Fruit fly (Drosophila melanogaster) whole organism, embryonic: Measurements from ENCODE around the gene CG13622.
A peak's percentile ranks its signal among the peaks of the same experiment; 100 is the strongest.

Source experiments
- Atf-2 ChIP-seq: fragments of 200-800 bp; sonication (Bioruptor generic); optimal IDR thresholded peaks from 2 replicates; lab custom pipeline; 2016; ENCODE audit warnings: missing biosample characterization, missing genetic modification characterization
- Bteb2 ChIP-seq: fragments of 200-800 bp; sonication (Bioruptor generic); optimal IDR thresholded peaks from 2 replicates; lab custom pipeline; 2016; ENCODE audit warnings: missing biosample characterization, missing genetic modification characterization
- CG10543 ChIP-seq: fragments of 200-800 bp; sonication (Bioruptor generic); optimal IDR thresholded peaks from 3 replicates; lab custom pipeline; 2017; ENCODE audit warnings: missing biosample characterization, mild to moderate bottlenecking, missing genetic modification characterization, moderate library complexity
- CG1529 ChIP-seq: fragments of 200-800 bp; sonication (Bioruptor generic); optimal IDR thresholded peaks from 3 replicates; lab custom pipeline; 2018; ENCODE audit warnings: missing biosample characterization, missing genetic modification characterization
- CG15601 ChIP-seq: fragments of 200-800 bp; sonication (Bioruptor generic); optimal IDR thresholded peaks from 3 replicates; lab custom pipeline; 2019; ENCODE audit warnings: missing biosample characterization, mild to moderate bottlenecking, missing genetic modification characterization, moderate library complexity
- CG1603 ChIP-seq: fragments of 200-800 bp; sonication (Bioruptor generic); optimal IDR thresholded peaks from 2 replicates; lab custom pipeline; 2019; ENCODE audit warnings: missing biosample characterization, mild to moderate bottlenecking, missing genetic modification characterization, moderate library complexity
- CG17328 ChIP-seq: fragments of 200-800 bp; sonication (Bioruptor generic); IDR thresholded peaks from 2 replicates; pipeline ENCODE4 v1.3.6; 2022; ENCODE audit warnings: missing biosample characterization, missing genetic modification characterization
- CG17385 ChIP-seq: fragments of 200-800 bp; sonication (Bioruptor generic); optimal IDR thresholded peaks from 3 replicates; lab custom pipeline; 2018; ENCODE audit warnings: missing biosample characterization, mild to moderate bottlenecking, missing genetic modification characterization
- CG30403 ChIP-seq: fragments of 200-800 bp; sonication (Bioruptor generic); optimal IDR thresholded peaks from 3 replicates; lab custom pipeline; 2016; ENCODE audit warnings: missing biosample characterization, missing genetic modification characterization
- CG31365 ChIP-seq: fragments of 200-800 bp; sonication (Bioruptor generic); optimal IDR thresholded peaks from 2 replicates; lab custom pipeline; 2018; ENCODE audit warnings: missing biosample characterization, mild to moderate bottlenecking, missing genetic modification characterization
- CG6683 ChIP-seq: fragments of 200-800 bp; sonication (Bioruptor generic); optimal IDR thresholded peaks from 2 replicates; lab custom pipeline; 2017; ENCODE audit warnings: missing biosample characterization, mild to moderate bottlenecking, missing genetic modification characterization, missing genetic modification reagents
- CG9727 ChIP-seq: fragments of 200-800 bp; sonication (Bioruptor generic); optimal IDR thresholded peaks from 3 replicates; lab custom pipeline; 2017; ENCODE audit warnings: missing biosample characterization, mild to moderate bottlenecking, missing genetic modification characterization
- CG9817 ChIP-seq: fragments of 200-800 bp; sonication (Bioruptor generic); optimal IDR thresholded peaks from 2 replicates; lab custom pipeline; 2018; ENCODE audit warnings: missing biosample characterization, mild to moderate bottlenecking, missing genetic modification characterization, moderate library complexity
- Elba2 ChIP-seq: fragments of 200-800 bp; sonication (Bioruptor generic); optimal IDR thresholded peaks from 3 replicates; lab custom pipeline; 2016; ENCODE audit warnings: missing biosample characterization, missing genetic modification characterization
- Fer2 ChIP-seq: fragments of 200-800 bp; sonication (Bioruptor generic); optimal IDR thresholded peaks from 2 replicates; lab custom pipeline; 2018; ENCODE audit warnings: missing biosample characterization, mild to moderate bottlenecking, missing genetic modification characterization, moderate library complexity
- H2.0 ChIP-seq: fragments of 200-800 bp; sonication (Bioruptor generic); IDR thresholded peaks from 2 replicates; pipeline ENCODE4 v1.3.6; 2022; ENCODE audit warnings: missing biosample characterization, missing genetic modification characterization
- Hr3 ChIP-seq: fragments of 200-800 bp; sonication (Bioruptor generic); optimal IDR thresholded peaks from 3 replicates; lab custom pipeline; 2016; ENCODE audit warnings: missing biosample characterization, missing genetic modification characterization
- Hr51 ChIP-seq, 2 experiments: fragments of 200-800 bp; sonication (Bioruptor generic); optimal IDR thresholded peaks; 2 replicates in 1 of 2; 3 replicates in 1 of 2; lab custom pipeline; 2016 to 2018; ENCODE audit warnings: missing biosample characterization in 2 of 2, missing genetic modification characterization in 2 of 2, mild to moderate bottlenecking in 1 of 2, moderate library complexity in 1 of 2
- Mad ChIP-seq: fragments of 200-800 bp; sonication (Bioruptor generic); optimal IDR thresholded peaks from 2 replicates; lab custom pipeline; 2016; ENCODE audit warnings: missing biosample characterization, missing genetic modification characterization
- Max ChIP-seq: fragments of 200-800 bp; sonication (Bioruptor generic); optimal IDR thresholded peaks from 2 replicates; lab custom pipeline; 2016; ENCODE audit warnings: missing biosample characterization, mild to moderate bottlenecking, missing genetic modification characterization
- Mes4 ChIP-seq: fragments of 200-800 bp; sonication (Bioruptor generic); optimal IDR thresholded peaks from 2 replicates; lab custom pipeline; 2016; ENCODE audit warnings: missing biosample characterization, missing genetic modification characterization
- NK7.1 ChIP-seq: fragments of 200-800 bp; sonication (Bioruptor generic); optimal IDR thresholded peaks from 3 replicates; lab custom pipeline; 2016; ENCODE audit warnings: missing biosample characterization, missing genetic modification characterization
- Neu2 ChIP-seq: fragments of 200-800 bp; sonication (Bioruptor generic); optimal IDR thresholded peaks from 3 replicates; lab custom pipeline; 2016; ENCODE audit warnings: missing biosample characterization, missing genetic modification characterization, borderline replicate concordance
- Side ChIP-seq: fragments of 200-800 bp; sonication (Bioruptor generic); optimal IDR thresholded peaks from 2 replicates; lab custom pipeline; 2016; ENCODE audit warnings: missing biosample characterization, missing genetic modification characterization
- Stat92E ChIP-seq, 3 experiments: fragments of >200 bp in 2 of 3; fragments of 200-800 bp in 1 of 3; sonication (Bioruptor generic) in 1 of 3; optimal IDR thresholded peaks; 2 replicates each; lab custom pipeline; 2017 to 2019; ENCODE audit warnings: missing biosample characterization in 3 of 3, missing genetic modification characterization in 3 of 3, mild to moderate bottlenecking in 1 of 3, moderate library complexity in 1 of 3
- Trl ChIP-seq, 3 experiments: fragments of >200 bp in 2 of 3; fragments of 200-800 bp in 1 of 3; sonication (Bioruptor generic) in 1 of 3; optimal IDR thresholded peaks; 2 replicates in 1 of 3; 3 replicates in 2 of 3; lab custom pipeline; 2016 to 2017; ENCODE audit warnings: missing biosample characterization in 1 of 3, missing genetic modification characterization in 1 of 3
- abd-A ChIP-seq: fragments of 200-800 bp; sonication (Bioruptor generic); optimal IDR thresholded peaks from 3 replicates; lab custom pipeline; 2019; ENCODE audit warnings: missing biosample characterization, mild to moderate bottlenecking, missing genetic modification characterization, moderate library complexity
- ac ChIP-seq: fragments of 200-800 bp; sonication (Bioruptor generic); optimal IDR thresholded peaks from 3 replicates; lab custom pipeline; 2017; ENCODE audit warnings: missing biosample characterization, mild to moderate bottlenecking, missing genetic modification characterization
- danr ChIP-seq: fragments of 200-800 bp; sonication (Bioruptor generic); IDR thresholded peaks from 2 replicates; pipeline ENCODE4 v1.3.6; 2022; ENCODE audit warnings: missing biosample characterization, missing genetic modification characterization
- dimm ChIP-seq: fragments of 200-800 bp; sonication (Bioruptor generic); IDR thresholded peaks from 2 replicates; pipeline ENCODE4 v1.3.6; 2022; ENCODE audit warnings: missing biosample characterization, missing genetic modification characterization
- en ChIP-seq: fragments of 200-800 bp; sonication (Bioruptor generic); optimal IDR thresholded peaks from 2 replicates; lab custom pipeline; 2016; ENCODE audit warnings: missing biosample characterization, missing genetic modification characterization
- fru ChIP-seq: fragments of >200 bp; optimal IDR thresholded peaks from 2 replicates; lab custom pipeline; 2017
- insv ChIP-seq, 2 experiments: fragments of 200-800 bp; sonication (Bioruptor generic); optimal IDR thresholded peaks; 3 replicates each; lab custom pipeline; 2016 to 2018; ENCODE audit warnings: missing biosample characterization in 2 of 2, missing genetic modification characterization in 2 of 2
- kah ChIP-seq: fragments of 200-800 bp; sonication (Bioruptor generic); optimal IDR thresholded peaks from 2 replicates; lab custom pipeline; 2018; ENCODE audit warnings: missing biosample characterization, mild to moderate bottlenecking, missing genetic modification characterization
- kay ChIP-seq: fragments of 200-800 bp; sonication (Bioruptor generic); optimal IDR thresholded peaks from 2 replicates; lab custom pipeline; 2016; ENCODE audit warnings: missing biosample characterization, missing genetic modification characterization
- knrl ChIP-seq: fragments of 200-800 bp; sonication (Bioruptor generic); IDR thresholded peaks from 3 replicates; pipeline ENCODE4 v1.3.6; 2022; ENCODE audit warnings: missing biosample characterization, missing genetic modification characterization; ENCODE audit not compliant: partially characterized antibody
- lov ChIP-seq, 2 experiments: fragments of 200-800 bp in 1 of 2; fragments of >200 bp in 1 of 2; sonication (Bioruptor generic) in 1 of 2; IDR thresholded peaks in 1 of 2; optimal IDR thresholded peaks in 1 of 2; 2 replicates in 1 of 2; 3 replicates in 1 of 2; pipeline versions ENCODE4 v1.3.6 to Lab custom; 2017 to 2022; ENCODE audit warnings: missing biosample characterization in 1 of 2, missing genetic modification characterization in 1 of 2
- maf-S ChIP-seq: fragments of 200-800 bp; sonication (Bioruptor generic); optimal IDR thresholded peaks from 2 replicates; lab custom pipeline; 2016; ENCODE audit warnings: missing biosample characterization, missing genetic modification characterization
- mld ChIP-seq: fragments of 200-800 bp; sonication (Bioruptor generic); IDR thresholded peaks from 3 replicates; pipeline ENCODE4 v1.3.6; 2022; ENCODE audit warnings: missing biosample characterization, missing genetic modification characterization; ENCODE audit not compliant: partially characterized antibody
- oc ChIP-seq: fragments of 200-800 bp; sonication (Bioruptor generic); optimal IDR thresholded peaks from 2 replicates; lab custom pipeline; 2018; ENCODE audit warnings: missing biosample characterization, mild to moderate bottlenecking, missing genetic modification characterization, moderate library complexity
- otp ChIP-seq: fragments of 200-800 bp; sonication (Bioruptor generic); IDR thresholded peaks from 3 replicates; pipeline ENCODE4, ENCODE4 v1.3.6; 2022; ENCODE audit warnings: missing biosample characterization, missing genetic modification characterization
- peb ChIP-seq: fragments of 200-800 bp; sonication (Bioruptor generic); IDR thresholded peaks from 2 replicates; pipeline ENCODE4 v1.3.6; 2022; ENCODE audit warnings: missing biosample characterization, missing genetic modification characterization
- pnt ChIP-seq: fragments of 200-800 bp; sonication (Bioruptor generic); optimal IDR thresholded peaks from 3 replicates; lab custom pipeline; 2016; ENCODE audit warnings: missing biosample characterization, missing genetic modification characterization
- row ChIP-seq: fragments of 200-800 bp; sonication (Bioruptor generic); IDR thresholded peaks from 3 replicates; pipeline ENCODE4 v1.3.6; 2022; ENCODE audit warnings: missing biosample characterization, missing genetic modification characterization
- sima ChIP-seq: fragments of 200-800 bp; sonication (Bioruptor generic); optimal IDR thresholded peaks from 2 replicates; lab custom pipeline; 2016; ENCODE audit warnings: missing biosample characterization, missing genetic modification characterization
- slou ChIP-seq: fragments of 200-800 bp; sonication (Bioruptor generic); optimal IDR thresholded peaks from 3 replicates; lab custom pipeline; 2016; ENCODE audit warnings: missing biosample characterization, missing genetic modification characterization
- so ChIP-seq: fragments of 200-800 bp; sonication (Bioruptor generic); IDR thresholded peaks from 3 replicates; pipeline ENCODE4 v1.3.6; 2022; ENCODE audit warnings: missing biosample characterization, missing genetic modification characterization
- sqz ChIP-seq: fragments of 200-800 bp; sonication (Bioruptor generic); optimal IDR thresholded peaks from 3 replicates; lab custom pipeline; 2018; ENCODE audit warnings: missing biosample characterization, mild to moderate bottlenecking, missing genetic modification characterization
- sr ChIP-seq: fragments of 200-800 bp; sonication (Bioruptor generic); IDR thresholded peaks from 3 replicates; pipeline ENCODE4 v1.3.6; 2022; ENCODE audit warnings: missing biosample characterization, missing genetic modification characterization
- vvl ChIP-seq: fragments of 200-800 bp; sonication (Bioruptor generic); IDR thresholded peaks from 2 replicates; pipeline ENCODE4 v1.3.6; 2022; ENCODE audit warnings: missing biosample characterization, missing genetic modification characterization

The CG13622 gene

dm6 chr3R:24557020-24557465, 33.6 kb upstream of the CG13622 start (continued):
- TF ChIP-seq vvl (GFP tag; lab: Robert Waterston, UW) = peak; percentile 79
- peak; percentile 57 for TF ChIP-seq Bteb2 (GFP tag; lab: Kevin White, UChicago)
- no peak for TF ChIP-seq Max (GFP tag; lab: Kevin White, UChicago)
- TF ChIP-seq sqz = no peak
- peak; percentile 26 for TF ChIP-seq pnt (GFP tag; lab: Kevin White, UChicago)
- no peak for TF ChIP-seq en
- TF ChIP-seq kah = no peak
- TF ChIP-seq danr (GFP tag; lab: Robert Waterston, UW) = no peak
- no peak for TF ChIP-seq Neu2 (GFP tag; lab: Kevin White, UChicago)
- no peak for TF ChIP-seq otp
- TF ChIP-seq mld (GFP tag; lab: Robert Waterston, UW) = peak; percentile 99
- peak; percentile 60 for TF ChIP-seq CG17328 (GFP tag; lab: Robert Waterston, UW)
- TF ChIP-seq CG9727 = peak; percentile 18
- TF ChIP-seq Mes4 (GFP tag; lab: Kevin White, UChicago) = peak; percentile 60
- TF ChIP-seq CG9817 (tag; lab: Kevin White, UChicago) = peak; percentile 44
- no peak for TF ChIP-seq Fer2 (tag; lab: Kevin White, UChicago)
- TF ChIP-seq Hr3 (GFP tag; lab: Kevin White, UChicago) = peak; percentile 64
- TF ChIP-seq Hr51 (GFP tag; optimal IDR thresholded peaks at IDR 0.05; lab: Kevin White, UChicago) = peak; percentile 56 to 62
- TF ChIP-seq CG10543 = peak; percentile 52
- no peak for TF ChIP-seq dimm
- no peak; the same call in 2 of the 3 replicates for TF ChIP-seq sr (GFP tag; lab: Robert Waterston, UW)
- no peak for TF ChIP-seq lov (optimal IDR thresholded peaks at IDR 0.05; lab: Kevin White, UChicago)
- no peak for TF ChIP-seq lov (GFP tag; IDR thresholded peaks at IDR 0.05; lab: Robert Waterston, UW)
- peak; percentile 12 for TF ChIP-seq Elba2 (GFP tag; lab: Kevin White, UChicago)
- no peak for TF ChIP-seq CG1603 (tag; lab: Kevin White, UChicago)
- peak in 1 of 2 experiments; percentile 58 for TF ChIP-seq insv (GFP tag; optimal IDR thresholded peaks at IDR 0.05; lab: Kevin White, UChicago)
- TF ChIP-seq Atf-2 = peak; percentile 36
- TF ChIP-seq Mad = peak; percentile 74
- peak; percentile 22 for TF ChIP-seq CG17385 (GFP tag; lab: Kevin White, UChicago)
- TF ChIP-seq row (GFP tag; lab: Robert Waterston, UW) = no peak; the same call in 2 of the 3 replicates
- no peak for TF ChIP-seq ac
- TF ChIP-seq H2.0 = peak; percentile 50
- TF ChIP-seq kay (GFP tag; lab: Kevin White, UChicago) = peak; percentile 18
- no peak for TF ChIP-seq sima (GFP tag; lab: Kevin White, UChicago)
- peak; percentile 96 for TF ChIP-seq CG15601 (tag; lab: Kevin White, UChicago)
- TF ChIP-seq NK7.1 = peak; percentile 35
- peak; percentile 60 for TF ChIP-seq CG30403
- TF ChIP-seq Stat92E (GFP tag; optimal IDR thresholded peaks at IDR 0.05; lab: Kevin White, UChicago) = peak in 1 of 3 experiments; percentile 78
- TF ChIP-seq abd-A (tag; lab: Kevin White, UChicago) = no peak
- no peak for TF ChIP-seq slou (GFP tag; lab: Kevin White, UChicago)
- no peak for TF ChIP-seq CG6683 (GFP tag; lab: Kevin White, UChicago)
- TF ChIP-seq maf-S (GFP tag; lab: Kevin White, UChicago) = peak; percentile 24
- TF ChIP-seq peb (GFP tag; lab: Robert Waterston, UW) = no peak
- TF ChIP-seq fru (lab: Kevin White, UChicago) = no peak
- TF ChIP-seq Trl (optimal IDR thresholded peaks at IDR 0.05; lab: Kevin White, UChicago) = no peak
- TF ChIP-seq Trl (GFP tag; optimal IDR thresholded peaks at IDR 0.05; lab: Kevin White, UChicago) = peak; percentile 41
- TF ChIP-seq Side (GFP tag; lab: Kevin White, UChicago) = peak; percentile 62
- peak; percentile 14; the same call in 1 of the 3 replicates for TF ChIP-seq so (GFP tag; lab: Robert Waterston, UW)
- TF ChIP-seq CG1529 = no peak
- TF ChIP-seq CG31365 (tag; lab: Kevin White, UChicago) = peak; percentile 59
- no peak for TF ChIP-seq oc
- TF ChIP-seq knrl = 0 out of 3 replicates have a peak, but pooled peaks have one; percentile 69
